Fruit fly (Drosophila melanogaster) whole organism, embryonic: ENCODE measurements around the gene CG16717.

ENCODE experiments used
- Aef1 ChIP-seq: fragments of 200-800 bp; sonication (Bioruptor generic); IDR thresholded peaks from 3 replicates; pipeline ENCODE4 v1.3.6; 2022; ENCODE audit warnings: missing biosample characterization, missing genetic modification characterization
- Bgb ChIP-seq: fragments of 200-800 bp; sonication (Bioruptor generic); IDR thresholded peaks from 2 replicates; pipeline ENCODE4 v1.3.6; 2022; ENCODE audit warnings: missing biosample characterization, missing genetic modification characterization; ENCODE audit not compliant: partially characterized antibody
- BtbVII ChIP-seq: fragments of 200-800 bp; sonication (Bioruptor generic); optimal IDR thresholded peaks from 3 replicates; lab custom pipeline; 2017; ENCODE audit warnings: missing biosample characterization, mild to moderate bottlenecking, missing genetic modification characterization
- CG10147 ChIP-seq: fragments of 200-800 bp; sonication (Bioruptor generic); optimal IDR thresholded peaks from 2 replicates; lab custom pipeline; 2019; ENCODE audit warnings: missing biosample characterization, mild to moderate bottlenecking, missing genetic modification characterization, moderate library complexity
- CG10565 ChIP-seq: fragments of 200-800 bp; sonication (Bioruptor generic); optimal IDR thresholded peaks from 3 replicates; lab custom pipeline; 2016; ENCODE audit warnings: missing biosample characterization, mild to moderate bottlenecking, missing genetic modification characterization
- CG11560 ChIP-seq: fragments of 200-800 bp; sonication (Bioruptor generic); IDR thresholded peaks from 3 replicates; pipeline ENCODE4 v1.3.6; 2022; ENCODE audit warnings: missing biosample characterization, missing genetic modification characterization
- CG12236 ChIP-seq: fragments of 200-800 bp; sonication (Bioruptor generic); optimal IDR thresholded peaks from 2 replicates; lab custom pipeline; 2016; ENCODE audit warnings: missing biosample characterization, missing genetic modification characterization
- CG13287 ChIP-seq: fragments of 200-800 bp; sonication (Bioruptor generic); IDR thresholded peaks from 2 replicates; pipeline ENCODE4 v1.3.6; 2022; ENCODE audit warnings: missing biosample characterization, missing genetic modification characterization; ENCODE audit not compliant: partially characterized antibody
- CG15696 ChIP-seq: fragments of 200-800 bp; sonication (Bioruptor generic); optimal IDR thresholded peaks from 2 replicates; lab custom pipeline; 2019; ENCODE audit warnings: missing biosample characterization, mild to moderate bottlenecking, missing genetic modification characterization, moderate library complexity
- CG1603 ChIP-seq: fragments of 200-800 bp; sonication (Bioruptor generic); optimal IDR thresholded peaks from 2 replicates; lab custom pipeline; 2019; ENCODE audit warnings: missing biosample characterization, mild to moderate bottlenecking, missing genetic modification characterization, moderate library complexity
- CG32532 ChIP-seq: fragments of 200-800 bp; sonication (Bioruptor generic); IDR thresholded peaks from 2 replicates; pipeline ENCODE4 v1.3.6; 2022; ENCODE audit warnings: missing biosample characterization, missing genetic modification characterization
- CG3281 ChIP-seq: fragments of 200-800 bp; sonication (Bioruptor generic); optimal IDR thresholded peaks from 3 replicates; lab custom pipeline; 2017; ENCODE audit warnings: missing biosample characterization, mild to moderate bottlenecking, missing genetic modification characterization
- CG3726 ChIP-seq: fragments of 200-800 bp; sonication (Bioruptor generic); IDR thresholded peaks from 3 replicates; pipeline ENCODE4, ENCODE4 v1.3.6; 2022; ENCODE audit warnings: missing biosample characterization, missing genetic modification characterization
- CG3995 ChIP-seq: fragments of 200-800 bp; sonication (Bioruptor generic); optimal IDR thresholded peaks from 3 replicates; lab custom pipeline; 2016; ENCODE audit warnings: missing biosample characterization, missing genetic modification characterization
- CG4707 ChIP-seq: fragments of 200-800 bp; sonication (Bioruptor generic); optimal IDR thresholded peaks from 2 replicates; lab custom pipeline; 2018; ENCODE audit warnings: missing biosample characterization, mild to moderate bottlenecking, missing genetic modification characterization, moderate library complexity
- CG4820 ChIP-seq: fragments of 200-800 bp; sonication (Bioruptor generic); optimal IDR thresholded peaks from 3 replicates; lab custom pipeline; 2016; ENCODE audit warnings: missing biosample characterization, missing genetic modification characterization
- CG6175 ChIP-seq: fragments of 200-800 bp; sonication (Bioruptor generic); IDR thresholded peaks from 3 replicates; pipeline ENCODE4 v1.3.6; 2022; ENCODE audit warnings: missing biosample characterization, missing genetic modification characterization
- CG6683 ChIP-seq: fragments of 200-800 bp; sonication (Bioruptor generic); optimal IDR thresholded peaks from 2 replicates; lab custom pipeline; 2017; ENCODE audit warnings: missing biosample characterization, mild to moderate bottlenecking, missing genetic modification characterization, missing genetic modification reagents
- CG7556 ChIP-seq: fragments of 200-800 bp; sonication (Bioruptor generic); optimal IDR thresholded peaks from 2 replicates; lab custom pipeline; 2017; ENCODE audit warnings: missing biosample characterization, mild to moderate bottlenecking, missing genetic modification characterization
- CG8765 ChIP-seq: fragments of 200-800 bp; sonication (Bioruptor generic); IDR thresholded peaks from 2 replicates; pipeline ENCODE4 v1.3.6; 2022; ENCODE audit warnings: missing biosample characterization, missing genetic modification characterization
- CG9932 ChIP-seq: fragments of 200-800 bp; sonication (Bioruptor generic); IDR thresholded peaks from 2 replicates; pipeline ENCODE4 v1.3.6; 2022; ENCODE audit warnings: missing biosample characterization, missing genetic modification characterization
- Chrac-16 ChIP-seq: fragments of 200-800 bp; sonication (Bioruptor generic); optimal IDR thresholded peaks from 3 replicates; lab custom pipeline; 2016; ENCODE audit warnings: missing biosample characterization, missing genetic modification characterization
- Deaf1 ChIP-seq: fragments of 200-800 bp; optimal IDR thresholded peaks from 3 replicates; lab custom pipeline; 2019; ENCODE audit warnings: missing biosample characterization, mild to moderate bottlenecking, missing genetic modification characterization, moderate library complexity
- Drgx ChIP-seq: fragments of 200-800 bp; sonication (Bioruptor generic); IDR thresholded peaks from 2 replicates; pipeline ENCODE4 v1.3.6; 2022; ENCODE audit warnings: missing biosample characterization, missing genetic modification characterization
- H15 ChIP-seq: fragments of 200-800 bp; sonication (Bioruptor generic); IDR thresholded peaks from 3 replicates; pipeline ENCODE4 v1.3.6; 2022; ENCODE audit warnings: missing biosample characterization, missing genetic modification characterization
- Hr3 ChIP-seq: fragments of 200-800 bp; sonication (Bioruptor generic); optimal IDR thresholded peaks from 3 replicates; lab custom pipeline; 2016; ENCODE audit warnings: missing biosample characterization, missing genetic modification characterization
- MBD-R2 ChIP-seq: fragments of 200-800 bp; sonication (Bioruptor generic); IDR thresholded peaks from 2 replicates; pipeline ENCODE4 v1.3.6; 2022; ENCODE audit warnings: missing biosample characterization, missing genetic modification characterization
- MTF-1 ChIP-seq: fragments of 200-800 bp; sonication (Bioruptor generic); optimal IDR thresholded peaks from 2 replicates; lab custom pipeline; 2018; ENCODE audit warnings: missing biosample characterization, mild to moderate bottlenecking, missing genetic modification characterization, borderline replicate concordance
- Ravus ChIP-seq: fragments of 200-800 bp; sonication (Bioruptor generic); IDR thresholded peaks from 2 replicates; pipeline ENCODE4 v1.3.6; 2022; ENCODE audit warnings: missing biosample characterization, missing genetic modification characterization
- Rfx ChIP-seq: fragments of 200-800 bp; sonication (Bioruptor generic); IDR thresholded peaks from 2 replicates; pipeline ENCODE4 v1.3.6; 2022; ENCODE audit warnings: missing biosample characterization, missing genetic modification characterization
- Sin3A ChIP-seq: fragments of >200 bp; optimal IDR thresholded peaks from 2 replicates; lab custom pipeline; 2018
- Ssrp ChIP-seq: fragments of 200-800 bp; sonication (Bioruptor generic); optimal IDR thresholded peaks from 2 replicates; lab custom pipeline; 2018; ENCODE audit warnings: missing biosample characterization, mild to moderate bottlenecking, missing genetic modification characterization, moderate library complexity
- TFAM ChIP-seq: fragments of 200-800 bp; sonication (Bioruptor generic); optimal IDR thresholded peaks from 2 replicates; lab custom pipeline; 2017; ENCODE audit warnings: missing biosample characterization, missing genetic modification characterization, inconsistent platforms
- Xbp1 ChIP-seq: fragments of 200-800 bp; sonication (Bioruptor generic); optimal IDR thresholded peaks from 3 replicates; lab custom pipeline; 2016; ENCODE audit warnings: missing biosample characterization, mild to moderate bottlenecking, missing genetic modification characterization
- ara ChIP-seq: fragments of 200-800 bp; sonication (Bioruptor generic); IDR thresholded peaks from 2 replicates; pipeline ENCODE4 v1.3.6; 2022; ENCODE audit warnings: missing biosample characterization, missing genetic modification characterization
- ato ChIP-seq: fragments of 200-800 bp; sonication (Bioruptor generic); IDR thresholded peaks from 2 replicates; pipeline ENCODE4 v1.3.6; 2022; ENCODE audit warnings: missing biosample characterization, missing genetic modification characterization; ENCODE audit not compliant: partially characterized antibody
- bcd ChIP-seq: fragments of 200-800 bp; sonication (Bioruptor generic); optimal IDR thresholded peaks from 2 replicates; lab custom pipeline; 2017; ENCODE audit warnings: missing biosample characterization, mild to moderate bottlenecking, missing genetic modification characterization
- cwo ChIP-seq: fragments of 200-800 bp; sonication (Bioruptor generic); optimal IDR thresholded peaks from 3 replicates; lab custom pipeline; 2017; ENCODE audit warnings: missing biosample characterization, missing genetic modification characterization, mild to moderate bottlenecking, moderate library complexity, missing genetic modification reagents
- danr ChIP-seq: fragments of 200-800 bp; sonication (Bioruptor generic); IDR thresholded peaks from 2 replicates; pipeline ENCODE4 v1.3.6; 2022; ENCODE audit warnings: missing biosample characterization, missing genetic modification characterization
- emc ChIP-seq: fragments of 200-800 bp; sonication (Bioruptor generic); optimal IDR thresholded peaks from 2 replicates; lab custom pipeline; 2016; ENCODE audit warnings: missing biosample characterization, missing genetic modification characterization
- esg ChIP-seq: fragments of 200-800 bp; sonication (Bioruptor generic); conservative IDR thresholded peaks from 2 replicates; pipeline ENCODE4 v1.3.6; 2022; ENCODE audit warnings: missing biosample characterization, missing genetic modification characterization
- ken ChIP-seq: fragments of 200-800 bp; sonication (Bioruptor generic); IDR thresholded peaks from 3 replicates; pipeline ENCODE4 v1.3.6; 2022; ENCODE audit warnings: missing biosample characterization, missing genetic modification characterization
- lbe ChIP-seq: fragments of 200-800 bp; sonication (Bioruptor generic); optimal IDR thresholded peaks from 2 replicates; lab custom pipeline; 2016; ENCODE audit warnings: missing biosample characterization, mild to moderate bottlenecking, missing genetic modification characterization
- nau ChIP-seq: fragments of 200-800 bp; sonication (Bioruptor generic); optimal IDR thresholded peaks from 3 replicates; lab custom pipeline; 2017; ENCODE audit warnings: missing biosample characterization, mild to moderate bottlenecking, missing genetic modification characterization, missing genetic modification reagents
- nom ChIP-seq: fragments of 200-800 bp; sonication (Bioruptor generic); optimal IDR thresholded peaks from 2 replicates; lab custom pipeline; 2017; ENCODE audit warnings: missing biosample characterization, missing genetic modification characterization, mild to moderate bottlenecking, moderate library complexity, missing genetic modification reagents
- pb ChIP-seq: fragments of 200-800 bp; sonication (Bioruptor generic); optimal IDR thresholded peaks from 3 replicates; lab custom pipeline; 2016; ENCODE audit warnings: missing biosample characterization, missing genetic modification characterization
- psq ChIP-seq: fragments of 200-800 bp; sonication (Bioruptor generic); optimal IDR thresholded peaks from 2 replicates; lab custom pipeline; 2017; ENCODE audit warnings: missing biosample characterization, missing genetic modification characterization
- ranshi ChIP-seq: fragments of 200-800 bp; sonication (Bioruptor generic); IDR thresholded peaks from 2 replicates; pipeline ENCODE4 v1.3.6; 2022; ENCODE audit warnings: missing biosample characterization, missing genetic modification characterization
- schlank ChIP-seq: fragments of 200-800 bp; sonication (Bioruptor generic); optimal IDR thresholded peaks from 2 replicates; lab custom pipeline; 2018; ENCODE audit warnings: missing biosample characterization, mild to moderate bottlenecking, missing genetic modification characterization
- sim ChIP-seq: fragments of 200-800 bp; sonication (Bioruptor generic); IDR thresholded peaks from 2 replicates; pipeline ENCODE4 v1.3.6; 2022; ENCODE audit warnings: missing biosample characterization, missing genetic modification characterization
- slbo ChIP-seq: fragments of 200-800 bp; sonication (Bioruptor generic); IDR thresholded peaks from 2 replicates; pipeline ENCODE4 v1.3.6; 2022; ENCODE audit warnings: missing biosample characterization, missing genetic modification characterization
- z ChIP-seq: fragments of 200-800 bp; sonication (Bioruptor generic); IDR thresholded peaks from 3 replicates; pipeline ENCODE4 v1.3.6; 2022; ENCODE audit warnings: missing biosample characterization, missing genetic modification characterization

The CG16717 gene

DNA sequence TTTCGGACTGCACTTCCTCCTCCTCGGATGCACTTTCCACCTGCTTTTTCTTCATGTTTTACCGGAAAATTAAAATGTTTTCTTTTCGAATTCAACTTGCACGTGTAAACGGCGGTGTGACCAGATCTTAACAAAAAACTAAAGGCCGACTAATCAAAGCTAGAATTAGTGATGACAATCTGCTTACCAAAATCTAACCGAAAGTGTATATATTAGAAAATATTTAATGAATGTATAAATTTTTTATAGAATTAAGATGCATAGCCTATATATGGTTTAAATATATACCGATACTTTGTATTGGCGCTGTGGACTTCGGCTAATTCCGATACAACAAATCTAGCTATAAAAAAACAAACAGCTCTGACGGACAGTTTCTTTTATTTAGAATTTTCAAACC is 39.9 kb downstream of the CG16717 start, which contains the start of the genes CG18178 and CG14174 (continued):
- TF ChIP-seq Bgb (no peak), CG3995 (GFP tag; lab: Kevin White, UChicago) (peak; percentile 2), Deaf1 (no peak), CG8765 (GFP tag; lab: Robert Waterston, UW) (0 out of 2 replicates have a peak, but pooled peaks have one; percentile 14), Ravus (GFP tag; lab: Robert Waterston, UW) (no peak), CG9932 (peak; percentile 85), Hr3 (GFP tag; lab: Kevin White, UChicago) (peak; percentile 66), nau (no peak), Rfx (GFP tag; lab: Robert Waterston, UW) (peak; percentile 85), Drgx (no peak), CG3281 (GFP tag; lab: Kevin White, UChicago) (peak; percentile 70), BtbVII (GFP tag; lab: Kevin White, UChicago) (peak; percentile 55), CG10565 (GFP tag; lab: Kevin White, UChicago) (no peak), CG6683 (GFP tag; lab: Kevin White, UChicago) (no peak), CG7556 (GFP tag; lab: Kevin White, UChicago) (peak; percentile 35), esg (GFP tag; lab: Robert Waterston, UW) (peak; percentile 68), ken (GFP tag; lab: Robert Waterston, UW) (peak; percentile 60; the same call in 2 of the 3 replicates), Ssrp (tag; lab: Kevin White, UChicago) (peak; percentile 78), CG11560 (tag; lab: Robert Waterston, UW) (no peak), cwo (peak; percentile 48), pb (no peak), MBD-R2 (peak; percentile 88), CG15696 (peak; percentile 85), bcd (GFP tag; lab: Kevin White, UChicago) (peak; percentile 65), psq (GFP tag; lab: Kevin White, UChicago) (peak; percentile 12), CG12236 (GFP tag; lab: Kevin White, UChicago) (no peak), CG4820 (GFP tag; lab: Kevin White, UChicago) (peak; percentile 81), H15 (GFP tag; lab: Robert Waterston, UW) (peak; percentile 29; the same call in 1 of the 3 replicates), CG10147 (GFP tag; lab: Kevin White, UChicago) (peak; percentile 80), CG13287 (peak; percentile 63), sim (GFP tag; lab: Robert Waterston, UW) (no peak), Sin3A (peak; percentile 5), CG4707 (GFP tag; lab: Kevin White, UChicago) (no peak), schlank (tag; lab: Kevin White, UChicago) (no peak), z (no peak), ato (GFP tag; lab: Robert Waterston, UW) (no peak), CG6175 (GFP tag; lab: Robert Waterston, UW) (no peak), emc (GFP tag; lab: Kevin White, UChicago) (no peak), Xbp1 (GFP tag; lab: Kevin White, UChicago) (peak; percentile 75), danr (GFP tag; lab: Robert Waterston, UW) (0 out of 2 replicates have a peak, but pooled peaks have one; percentile 12), slbo (GFP tag; lab: Robert Waterston, UW) (peak; percentile 83), lbe (GFP tag; lab: Kevin White, UChicago) (peak; percentile 51), Aef1 (GFP tag; lab: Robert Waterston, UW) (peak; percentile 65), ranshi (peak; percentile 50; the same call in 1 of the 2 replicates), TFAM (no peak), CG1603 (no peak), MTF-1 (GFP tag; lab: Kevin White, UChicago) (no peak), CG3726 (GFP tag; lab: Robert Waterston, UW) (no peak), CG32532 (GFP tag; lab: Robert Waterston, UW) (peak; percentile 67), ara (GFP tag; lab: Robert Waterston, UW) (peak; percentile 48; the same call in 1 of the 2 replicates), Chrac-16 (GFP tag; lab: Kevin White, UChicago) (peak; percentile 67), nom (GFP tag; lab: Kevin White, UChicago) (peak; percentile 34)
